Worm (Caenorhabditis elegans) whole organism, L4/young adult: Measurements from ENCODE around the gene F55G11.10.

Experiments used
- W03F9.2 ChIP-seq: fragments of 150-350 bp; optimal IDR thresholded peaks from 2 replicates; lab custom pipeline; 2014; ENCODE audit warnings: missing biosample characterization, missing genetic modification characterization
- dao-5 ChIP-seq: sonication (generic microtip); optimal IDR thresholded peaks from 2 replicates; lab custom pipeline; 2016; ENCODE audit warnings: missing genotype, missing genetic modification characterization, moderate library complexity, missing compliant biosample characterization
- him-1 ChIP-seq: sonication (generic microtip); optimal IDR thresholded peaks from 2 replicates; lab custom pipeline; 2016; ENCODE audit warnings: missing genotype, missing genetic modification reagents, missing genetic modification characterization, missing compliant biosample characterization

ce11 chrIV:12903687-12904086 is 44.9 kb upstream of the F55G11.10 start:
- no peak for TF ChIP-seq him-1 (tag; lab: Kevin White, UChicago)
- TF ChIP-seq W03F9.2 (tag; lab: Kevin White, UChicago): no peak
- TF ChIP-seq dao-5 (tag; lab: Kevin White, UChicago): no peak
